Worm (Caenorhabditis elegans) whole organism, L1 larva: Measurements from ENCODE around the gene pho-8.

Source experiments
- C04F5.9 ChIP-seq: sonication (generic microtip); optimal IDR thresholded peaks from 2 replicates; lab custom pipeline; 2016; ENCODE audit warnings: missing genetic modification characterization, missing compliant biosample characterization
- C34B4.2 ChIP-seq: sonication (generic microtip); optimal IDR thresholded peaks from 2 replicates; lab custom pipeline; 2017; ENCODE audit warnings: mild to moderate bottlenecking, missing genetic modification characterization, missing compliant biosample characterization
- Y116A8C.19 ChIP-seq: sonication (generic microtip); optimal IDR thresholded peaks from 2 replicates; lab custom pipeline; 2016; ENCODE audit warnings: missing compliant biosample characterization, missing genetic modification characterization, borderline replicate concordance
- aha-1 ChIP-seq: fragments of 150-350 bp; optimal IDR thresholded peaks from 2 replicates; lab custom pipeline; 2014; ENCODE audit warnings: missing biosample characterization, missing genetic modification characterization
- aly-2 ChIP-seq: fragments of 150-350 bp; optimal IDR thresholded peaks from 2 replicates; lab custom pipeline; 2014; ENCODE audit warnings: missing biosample characterization, missing genetic modification characterization
- ama-1 ChIP-seq: fragments of 150-350 bp; optimal IDR thresholded peaks from 2 replicates; lab custom pipeline; 2014
- blmp-1 ChIP-seq: fragments of 150-350 bp; optimal IDR thresholded peaks from 2 replicates; lab custom pipeline; 2014; ENCODE audit warnings: missing biosample characterization, missing genetic modification characterization
- ceh-63 ChIP-seq: fragments of 200-800 bp; sonication (Bioruptor generic); optimal IDR thresholded peaks from 2 replicates; lab custom pipeline; 2018; ENCODE audit warnings: mild to moderate bottlenecking, missing genetic modification characterization, missing compliant biosample characterization
- dpl-1 ChIP-seq, 3 experiments: fragments of 150-350 bp in 2 of 3; sonication (generic microtip) in 1 of 3; optimal IDR thresholded peaks; 2 replicates each; lab custom pipeline; 2014 to 2017; ENCODE audit warnings: missing biosample characterization in 3 of 3, missing genetic modification characterization in 3 of 3, missing genetic modification reagents in 3 of 3
- efl-1 ChIP-seq, 4 experiments: fragments of 150-350 bp; optimal IDR thresholded peaks in 3 of 4; peaks in 1 of 4; 1 replicate in 1 of 4; 2 replicates in 3 of 4; lab custom pipeline; 2014; ENCODE audit warnings: missing biosample characterization in 2 of 4, missing genetic modification characterization in 2 of 4, missing genetic modification reagents in 2 of 4
- egl-13 ChIP-seq: sonication (generic microtip); optimal IDR thresholded peaks from 2 replicates; lab custom pipeline; 2016; ENCODE audit warnings: missing genotype, missing genetic modification reagents, missing genetic modification characterization, missing compliant biosample characterization
- elt-2 ChIP-seq: sonication (generic microtip); optimal IDR thresholded peaks from 2 replicates; lab custom pipeline; 2016; ENCODE audit warnings: missing genetic modification characterization, mild to moderate bottlenecking, inconsistent platforms, missing compliant biosample characterization, missing genetic modification reagents
- elt-3 ChIP-seq, 6 experiments: fragments of 150-350 bp in 1 of 6; sonication (generic microtip); optimal IDR thresholded peaks; 2 replicates each; lab custom pipeline; 2017 to 2018; ENCODE audit warnings: missing biosample characterization in 6 of 6, missing genetic modification characterization in 6 of 6, inconsistent platforms in 1 of 6
- grh-1 ChIP-seq: fragments of 200-800 bp; sonication (Bioruptor generic); IDR thresholded peaks from 2 replicates; pipeline ENCODE4 v1.3.6; 2022; ENCODE audit warnings: missing genetic modification reagents, missing genetic modification characterization, missing compliant biosample characterization
- hlh-17 ChIP-seq: fragments of 200-800 bp; sonication (Bioruptor generic); optimal IDR thresholded peaks from 2 replicates; lab custom pipeline; 2018; ENCODE audit warnings: missing genetic modification characterization, mild to moderate bottlenecking, missing compliant biosample characterization, moderate library complexity, borderline replicate concordance
- hlh-4 ChIP-seq: sonication (generic microtip); optimal IDR thresholded peaks from 2 replicates; lab custom pipeline; 2016; ENCODE audit warnings: mild to moderate bottlenecking, missing genetic modification characterization, missing compliant biosample characterization
- hpl-2 ChIP-seq: fragments of 150-350 bp; optimal IDR thresholded peaks from 2 replicates; lab custom pipeline; 2014; ENCODE audit warnings: missing biosample characterization, missing genetic modification reagents, missing genetic modification characterization
- irx-1 ChIP-seq: sonication (generic microtip); optimal IDR thresholded peaks from 2 replicates; lab custom pipeline; 2016; ENCODE audit warnings: missing genetic modification characterization, missing compliant biosample characterization
- lin-14 ChIP-seq: fragments of 200-800 bp; sonication (Bioruptor generic); optimal IDR thresholded peaks from 2 replicates; lab custom pipeline; 2018; ENCODE audit warnings: mild to moderate bottlenecking, missing genetic modification characterization, moderate library complexity, missing compliant biosample characterization
- lin-15B ChIP-seq: fragments of 150-350 bp; sonication (generic microtip); optimal IDR thresholded peaks from 3 replicates; lab custom pipeline; 2014; ENCODE audit warnings: missing biosample characterization, missing genetic modification characterization
- lin-35 ChIP-seq, 2 experiments: fragments of 150-350 bp; optimal IDR thresholded peaks; 2 replicates each; lab custom pipeline; 2014; ENCODE audit warnings: missing biosample characterization in 2 of 2, missing genetic modification characterization in 2 of 2, missing genetic modification reagents in 2 of 2
- lsy-2 ChIP-seq, 2 experiments: fragments of 150-350 bp; optimal IDR thresholded peaks; 2 replicates each; lab custom pipeline; 2014; ENCODE audit warnings: missing biosample characterization in 2 of 2, missing genetic modification characterization in 2 of 2
- mef-2 ChIP-seq: fragments of 150-350 bp; optimal IDR thresholded peaks from 2 replicates; lab custom pipeline; 2014; ENCODE audit warnings: missing biosample characterization, missing genetic modification characterization
- mep-1 ChIP-seq: fragments of 150-350 bp; optimal IDR thresholded peaks from 2 replicates; lab custom pipeline; 2014; ENCODE audit warnings: missing biosample characterization, missing genetic modification characterization
- nhr-11 ChIP-seq: fragments of 150-350 bp; optimal IDR thresholded peaks from 2 replicates; lab custom pipeline; 2014; ENCODE audit warnings: missing biosample characterization, missing genetic modification characterization
- nhr-19 ChIP-seq: fragments of 200-800 bp; sonication (Bioruptor generic); conservative IDR thresholded peaks from 2 replicates; pipeline ENCODE4 v1.3.6; 2022; ENCODE audit warnings: missing genetic modification characterization, missing compliant biosample characterization
- nhr-20 ChIP-seq: sonication (generic microtip); optimal IDR thresholded peaks from 2 replicates; lab custom pipeline; 2016; ENCODE audit warnings: mild to moderate bottlenecking, missing genetic modification characterization, missing compliant biosample characterization
- nhr-237 ChIP-seq: fragments of 150-350 bp; optimal IDR thresholded peaks from 2 replicates; lab custom pipeline; 2014; ENCODE audit warnings: missing biosample characterization, missing genetic modification characterization
- nhr-47 ChIP-seq: sonication (generic microtip); optimal IDR thresholded peaks from 2 replicates; lab custom pipeline; 2016; ENCODE audit warnings: mild to moderate bottlenecking, missing genetic modification characterization, moderate library complexity, missing compliant biosample characterization
- nhr-71 ChIP-seq: sonication (generic microtip); optimal IDR thresholded peaks from 2 replicates; lab custom pipeline; 2016; ENCODE audit warnings: mild to moderate bottlenecking, missing genetic modification characterization, moderate library complexity, missing compliant biosample characterization
- nhr-85 ChIP-seq: sonication (generic microtip); peaks from one replicate; lab custom pipeline; 2016; ENCODE audit warnings: missing genetic modification characterization, inconsistent platforms, missing compliant biosample characterization
- nhr-90 ChIP-seq: sonication (generic microtip); optimal IDR thresholded peaks from 2 replicates; lab custom pipeline; 2016; ENCODE audit warnings: mild to moderate bottlenecking, missing genetic modification characterization, missing compliant biosample characterization; ENCODE audit not compliant: poor library complexity
- pag-3 ChIP-seq: sonication (generic microtip); optimal IDR thresholded peaks from 2 replicates; lab custom pipeline; 2017; ENCODE audit warnings: missing genetic modification characterization, mild to moderate bottlenecking, missing compliant biosample characterization, antibody characterized with exemption, borderline replicate concordance; ENCODE audit not compliant: insufficient read depth
- pax-3 ChIP-seq: fragments of 200-800 bp; sonication (Bioruptor generic); optimal IDR thresholded peaks from 2 replicates; lab custom pipeline; 2018; ENCODE audit warnings: mild to moderate bottlenecking, missing genetic modification characterization, moderate library complexity, missing compliant biosample characterization
- rnt-1 ChIP-seq: sonication (generic microtip); optimal IDR thresholded peaks from 2 replicates; lab custom pipeline; 2016; ENCODE audit warnings: mild to moderate bottlenecking, missing genetic modification characterization, moderate library complexity, missing compliant biosample characterization
- snu-23 ChIP-seq: sonication (generic microtip); optimal IDR thresholded peaks from 2 replicates; lab custom pipeline; 2016; ENCODE audit warnings: missing genetic modification characterization, missing compliant biosample characterization
- sox-4 ChIP-seq: sonication (generic microtip); optimal IDR thresholded peaks from 2 replicates; lab custom pipeline; 2016; ENCODE audit warnings: missing genetic modification characterization, missing compliant biosample characterization
- sptf-1 ChIP-seq: fragments of 150-350 bp; optimal IDR thresholded peaks from 2 replicates; lab custom pipeline; 2014; ENCODE audit warnings: missing biosample characterization, missing genetic modification characterization
- swsn-7 ChIP-seq: sonication (generic microtip); optimal IDR thresholded peaks from 2 replicates; lab custom pipeline; 2016; ENCODE audit warnings: missing genetic modification characterization, missing compliant biosample characterization
- tbx-2 ChIP-seq: sonication (generic microtip); optimal IDR thresholded peaks from 2 replicates; lab custom pipeline; 2016; ENCODE audit warnings: missing genetic modification characterization, missing compliant biosample characterization
- unc-130 ChIP-seq: fragments of 150-350 bp; optimal IDR thresholded peaks from 2 replicates; lab custom pipeline; 2017; ENCODE audit warnings: missing biosample characterization, missing genetic modification characterization, inconsistent platforms

The pho-8 gene

ce11 chrV:11800486-11800885 lies 32.9 kb upstream of the pho-8 start:
- TF ChIP-seq sox-4 (no peak), mep-1 (tag; lab: Kevin White, UChicago) (no peak), hlh-4 (tag; lab: Kevin White, UChicago) (no peak), nhr-20 (peak; percentile 78), sptf-1 (tag; lab: Kevin White, UChicago) (no peak), nhr-19 (peak; percentile 26), pax-3 (tag; lab: Kevin White, UChicago) (no peak), elt-2 (tag; lab: Kevin White, UChicago) (no peak), nhr-85 (peak; percentile 76), nhr-71 (tag; lab: Kevin White, UChicago) (peak; percentile 34), unc-130 (tag; lab: Kevin White, UChicago) (no peak), grh-1 (GFP tag; lab: Robert Waterston, UW) (peak; percentile 24; the same call in 1 of the 2 replicates), dpl-1 (GFP tag; optimal IDR thresholded peaks at IDR 0.05; lab: Kevin White, UChicago) (no peak), C04F5.9 (tag; lab: Kevin White, UChicago) (no peak), Y116A8C.19 (tag; lab: Kevin White, UChicago) (no peak), nhr-11 (tag; lab: Kevin White, UChicago) (no peak), elt-3 (tag; optimal IDR thresholded peaks at IDR 0.05; lab: Kevin White, UChicago) (peak in 2 of 6 experiments; percentile 9 to 36), lsy-2 (tag; optimal IDR thresholded peaks at IDR 0.05; lab: Kevin White, UChicago) (peak in 1 of 2 experiments; percentile 11), tbx-2 (tag; lab: Kevin White, UChicago) (peak; percentile 21)

ce11 chrV:11801076-11801849 lies 32.2 kb upstream of the pho-8 start:
- TF ChIP-seq snu-23 (peak; percentile 53), ceh-63 (GFP tag; lab: Kevin White, UChicago) (no peak), efl-1 (optimal IDR thresholded peaks at IDR 0.05; lab: Kevin White, UChicago) (no peak), efl-1 (GFP tag; optimal IDR thresholded peaks at IDR 0.05 in 1 of 2; lab: Kevin White, UChicago) (peak in 1 of 2 experiments; percentile 81), nhr-20 (peak; percentile 82), swsn-7 (tag; lab: Kevin White, UChicago) (no peak), nhr-19 (peak; percentile 66), rnt-1 (tag; lab: Kevin White, UChicago) (no peak), nhr-237 (tag; lab: Kevin White, UChicago) (no peak), mef-2 (no peak), elt-3 (tag; optimal IDR thresholded peaks at IDR 0.05; lab: Kevin White, UChicago) (peak in 5 of 6 experiments; percentile 23 to 88 (median 69)), ama-1 (no peak), lin-15B (no peak), aly-2 (no peak), unc-130 (tag; lab: Kevin White, UChicago) (peak; percentile 8), lin-35 (GFP tag; optimal IDR thresholded peaks at IDR 0.05; lab: Kevin White, UChicago) (peak in 1 of 2 experiments; percentile 13), pag-3 (tag; lab: Kevin White, UChicago) (no peak), nhr-90 (tag; lab: Kevin White, UChicago) (peak; percentile 55), hlh-4 (tag; lab: Kevin White, UChicago) (no peak), aha-1 (tag; lab: Kevin White, UChicago) (no peak), elt-2 (tag; lab: Kevin White, UChicago) (no peak), blmp-1 (peak; percentile 50), irx-1 (tag; lab: Kevin White, UChicago) (no peak), lin-14 (GFP tag; lab: Kevin White, UChicago) (peak; percentile 68), tbx-2 (tag; lab: Kevin White, UChicago) (peak; percentile 77), nhr-71 (tag; lab: Kevin White, UChicago) (peak; percentile 74), hpl-2 (GFP tag; lab: Kevin White, UChicago) (no peak), nhr-47 (tag; lab: Kevin White, UChicago) (peak; percentile 28), grh-1 (GFP tag; lab: Robert Waterston, UW) (0 out of 2 replicates have a peak, but pooled peaks have one; percentile 12), C34B4.2 (no peak), egl-13 (tag; lab: Kevin White, UChicago) (no peak), nhr-85 (peak; percentile 92), hlh-17 (GFP tag; lab: Kevin White, UChicago) (no peak), lsy-2 (tag; optimal IDR thresholded peaks at IDR 0.05; lab: Kevin White, UChicago) (peak; percentile 9 to 74)
